Fruit fly (Drosophila melanogaster): ENCODE data around the gene CtsB.
A peak's percentile ranks its signal among the peaks of the same experiment; 100 is the strongest.

CtsB gene

dm6 chrX:13765217-13765616 lies 16.8 kb downstream of the CtsB start:
- no peak for TF ChIP-seq CG17801 (GFP tag; optimal IDR thresholded peaks at IDR 0.05; ENCODE audit: partially characterized antibody)

dm6 chrX:13764397-13765119 lies 17.4 kb downstream of the CtsB start:
- TF ChIP-seq CG17801 (GFP tag; optimal IDR thresholded peaks at IDR 0.05; ENCODE audit: partially characterized antibody), result peak; percentile 51

DNA sequence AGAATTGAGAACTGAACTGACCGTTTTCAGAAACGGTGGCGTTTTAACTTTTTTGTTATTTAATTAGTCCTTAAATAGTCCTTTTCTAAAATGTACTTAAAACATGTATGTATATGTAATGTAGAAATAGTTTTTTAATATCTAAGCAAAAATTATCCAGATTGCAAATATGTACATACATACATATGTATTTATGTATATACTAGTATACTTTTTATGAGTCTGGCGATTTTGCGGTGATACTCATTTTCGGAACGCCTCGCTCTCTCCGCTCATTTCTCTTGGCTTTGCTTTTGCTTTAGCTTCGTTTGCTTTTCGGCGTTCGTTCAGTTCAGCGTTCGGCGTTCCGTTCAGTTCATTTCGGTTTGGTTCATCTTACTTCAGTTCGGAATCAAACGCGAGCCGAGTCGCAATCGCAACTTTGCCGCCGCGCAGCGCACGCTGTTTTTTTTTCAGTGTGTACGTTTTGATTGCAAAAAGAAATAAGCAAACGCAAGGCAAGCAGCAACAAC lies 19.5 kb downstream of the CtsB start, which contains the start of gene rdgB:
Gene rdgB, plus strand, starts transcription at position 381 of the 512 bp plus-strand sequence.
- TF ChIP-seq CG17801 (GFP tag; optimal IDR thresholded peaks at IDR 0.05; ENCODE audit: partially characterized antibody), result peak; percentile 86

DNA sequence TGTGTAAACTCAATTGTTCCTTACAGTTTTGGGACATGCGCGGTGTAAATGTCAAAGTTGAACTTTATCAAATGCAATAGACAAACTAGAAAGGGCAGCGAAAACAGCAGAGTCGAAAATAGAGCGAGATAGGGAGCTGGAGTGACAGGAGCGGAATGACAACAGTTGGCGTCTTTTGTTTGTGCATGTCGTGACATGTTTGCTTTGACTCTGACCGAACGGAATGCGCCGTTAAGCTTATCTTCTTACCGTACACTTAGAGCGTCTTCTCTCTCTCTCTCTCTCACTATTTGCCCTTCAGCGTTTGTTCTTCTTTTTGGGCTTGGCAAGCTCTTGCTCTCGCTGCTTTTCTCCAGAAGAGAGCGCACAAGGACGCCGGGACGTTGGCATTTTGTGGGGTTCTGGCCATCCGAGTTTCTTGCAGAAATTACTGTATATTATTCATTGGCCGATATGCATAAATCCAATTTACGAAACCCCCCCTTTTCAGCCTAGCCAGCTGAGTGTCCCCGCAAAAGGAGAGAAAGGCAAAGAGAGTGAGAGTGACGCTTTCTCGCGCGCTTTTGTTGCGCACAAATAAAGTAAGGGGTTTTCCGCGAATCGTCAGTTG lies 20.1 kb downstream of the CtsB start:
- TF ChIP-seq CG17801 (GFP tag; optimal IDR thresholded peaks at IDR 0.05; ENCODE audit: partially characterized antibody), result no peak

- peak; percentile 53 for TF ChIP-seq CG17801 (GFP tag; optimal IDR thresholded peaks at IDR 0.05; ENCODE audit: partially characterized antibody)
These were observed 22.9 kb downstream of the CtsB start, which contains the start of gene Yp3 for dm6 chrX:13758989-13759549. Gene Yp3, plus strand, starts transcription at chrX:13759546.

dm6 chrX:13756776-13757312 lies 25.1 kb downstream of the CtsB start, which contains the start of the genes CG32625 and Rtc1:
Gene CG32625, minus strand, starts transcription at chrX:13756826.
Gene Rtc1, plus strand, starts transcription at chrX:13757179.
- TF ChIP-seq CG17801 (GFP tag; optimal IDR thresholded peaks at IDR 0.05; ENCODE audit: partially characterized antibody), result peak; percentile 58

DNA sequence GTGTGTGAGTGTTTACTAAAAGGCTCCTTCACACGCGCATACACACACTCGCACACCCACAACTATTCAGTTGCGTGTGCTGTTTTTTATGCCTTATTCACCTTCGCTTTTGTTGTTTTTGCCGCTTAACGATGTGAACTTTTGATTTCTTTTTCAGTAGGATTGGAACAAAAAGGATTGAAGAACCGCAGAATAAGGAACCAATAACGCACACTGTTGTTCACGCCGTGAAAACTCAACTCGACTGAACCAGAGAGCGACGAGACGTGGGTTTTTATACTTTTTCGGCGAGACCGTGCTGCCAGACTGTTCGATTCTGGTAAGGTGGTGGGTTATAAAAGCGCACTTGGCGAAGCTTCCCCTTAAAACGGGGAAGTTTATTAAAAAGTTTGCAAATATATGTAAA lies 26.8 kb downstream of the CtsB start, which contains the start of gene Pdcd4:
Gene Pdcd4, minus strand, starts transcription at position 255 of the 406 bp plus-strand sequence.
- peak; percentile 3 for TF ChIP-seq CG17801 (GFP tag; optimal IDR thresholded peaks at IDR 0.05; ENCODE audit: partially characterized antibody)

- peak; percentile 85 for TF ChIP-seq CG17801 (GFP tag; optimal IDR thresholded peaks at IDR 0.05; ENCODE audit: partially characterized antibody)
These were observed 27.5 kb downstream of the CtsB start for dm6 chrX:13754476-13754875.

DNA sequence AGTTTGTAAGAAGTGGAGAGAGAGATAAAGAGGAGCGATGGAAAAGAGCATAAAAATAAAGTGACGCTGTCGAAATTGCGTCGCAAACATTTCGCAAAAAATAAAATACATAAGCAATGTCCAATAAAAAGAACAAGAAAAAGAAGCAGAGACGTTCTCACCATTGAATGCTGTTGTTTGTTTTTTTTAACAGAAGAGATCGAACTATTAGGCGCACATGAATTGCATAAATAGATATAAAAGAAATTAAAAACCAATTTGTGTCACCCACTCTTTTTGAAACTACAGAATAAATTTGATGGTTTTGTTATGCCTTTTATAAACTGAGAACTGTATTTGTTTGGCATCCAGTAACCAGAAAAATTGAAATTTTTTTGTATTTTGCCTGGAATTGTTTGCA lies 28.2 kb downstream of the CtsB start:
- TF ChIP-seq CG17801 (GFP tag; optimal IDR thresholded peaks at IDR 0.05; ENCODE audit: partially characterized antibody), result peak; percentile 39

DNA sequence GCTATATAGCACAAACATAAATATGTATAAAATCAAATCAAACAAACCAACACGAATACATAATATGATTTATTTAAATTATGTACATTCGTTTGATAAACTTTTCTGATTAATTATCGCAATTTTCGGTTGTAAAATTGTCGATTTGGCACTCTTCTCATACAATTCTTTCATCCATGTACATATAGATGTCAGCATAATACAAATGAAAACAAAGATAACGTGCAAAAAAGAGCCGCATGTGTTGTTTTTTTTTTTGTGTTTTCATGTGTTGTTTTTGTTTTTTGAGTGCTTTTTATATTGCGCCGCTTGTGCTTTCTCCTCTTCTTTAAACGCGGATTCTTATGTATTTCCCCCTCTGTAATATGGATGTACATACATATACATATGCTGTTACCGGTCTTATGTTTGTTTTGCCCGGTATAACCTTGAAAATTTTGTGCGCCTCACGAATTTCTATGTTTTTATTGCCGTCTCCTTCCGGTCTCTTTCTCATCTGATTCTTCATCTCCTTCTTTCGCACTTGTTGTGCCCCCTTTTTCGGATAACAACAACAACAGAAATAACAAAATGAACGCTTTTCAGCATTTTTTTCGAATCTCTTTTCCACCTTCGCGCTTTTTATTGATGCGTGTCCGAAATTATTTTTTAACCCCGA lies 28.7 kb downstream of the CtsB start:
- TF ChIP-seq CG17801 (GFP tag; optimal IDR thresholded peaks at IDR 0.05; ENCODE audit: partially characterized antibody), result no peak

DNA sequence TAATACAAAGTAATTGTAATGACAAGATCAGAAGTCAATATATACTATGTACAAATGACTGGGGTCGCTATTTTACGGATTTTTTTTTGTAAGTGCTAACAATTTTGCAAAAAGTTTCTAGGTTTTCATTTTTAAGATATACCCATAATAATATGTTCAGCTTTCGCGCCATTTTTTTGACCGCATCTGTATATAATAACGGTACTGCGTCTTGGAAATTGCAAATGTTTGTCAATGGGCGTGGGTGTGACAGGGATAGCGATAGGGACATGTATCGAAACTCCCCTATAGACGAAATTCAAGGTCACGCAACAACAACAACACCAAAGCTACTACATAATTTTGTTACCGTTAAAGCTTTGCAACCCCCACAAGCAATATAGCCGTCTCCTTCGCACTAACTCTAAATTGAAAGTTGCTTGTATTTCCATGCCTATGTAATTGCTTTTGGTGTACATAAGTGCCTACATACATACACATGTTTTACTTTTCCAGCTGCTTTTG lies 29.4 kb downstream of the CtsB start:
- no peak for TF ChIP-seq CG17801 (GFP tag; optimal IDR thresholded peaks at IDR 0.05; ENCODE audit: partially characterized antibody)

dm6 chrX:13749873-13750241 lies 32.1 kb downstream of the CtsB start:
- TF ChIP-seq CG17801 (GFP tag; optimal IDR thresholded peaks at IDR 0.05; ENCODE audit: partially characterized antibody), result peak; percentile 5

DNA sequence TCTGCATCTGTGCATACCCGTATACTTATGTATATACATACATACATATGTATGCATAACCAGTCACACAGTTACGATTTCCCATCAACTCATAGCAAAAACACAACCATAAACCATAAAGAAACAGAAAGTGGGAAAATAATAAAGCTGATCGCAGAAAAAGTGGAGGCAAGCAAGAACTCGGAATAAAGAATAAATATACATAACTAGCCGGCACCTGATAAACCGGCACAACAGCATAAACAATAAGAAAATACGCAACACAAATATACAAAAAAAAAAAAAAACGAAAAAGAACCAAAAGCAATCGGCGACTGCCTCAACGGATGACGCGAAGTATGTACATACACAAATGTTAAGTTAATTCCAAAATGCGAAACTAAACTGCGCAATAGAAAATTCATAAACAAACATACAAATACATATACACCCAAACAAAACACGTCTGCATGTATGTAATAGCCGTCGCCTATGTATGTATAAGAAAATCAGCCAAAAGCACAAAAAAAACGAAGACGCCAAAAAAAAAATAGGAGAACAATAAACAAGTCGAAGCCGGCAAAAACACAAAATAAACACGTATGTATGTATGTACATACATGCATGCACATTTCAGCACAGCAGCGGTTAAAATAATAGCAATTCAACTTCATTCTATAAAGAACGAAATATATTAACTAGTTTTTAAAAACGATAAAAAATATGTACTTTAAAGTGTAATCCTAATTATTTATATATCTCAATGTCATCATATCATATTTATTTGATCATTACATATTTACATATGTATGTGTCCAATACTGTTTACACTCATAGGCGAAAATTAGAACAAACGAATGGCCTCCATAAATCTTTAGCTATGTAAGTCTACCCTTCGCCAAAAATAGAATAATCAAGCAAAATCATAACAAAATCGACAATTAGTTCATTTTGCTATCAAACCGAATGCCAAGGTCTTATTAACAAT lies 32.8 kb downstream of the CtsB start:
- TF ChIP-seq CG17801 (GFP tag; optimal IDR thresholded peaks at IDR 0.05; ENCODE audit: partially characterized antibody), result peak; percentile 53

All from ovary, adult (tissue).